Worm (Caenorhabditis elegans): ENCODE results near the gene T28A11.19.

The T28A11.19 gene

ce11 chrV:3315308-3315707 lies 46.0 kb upstream of the T28A11.19 start, which contains the start of gene arrd-19 (continued):
- TF ChIP-seq repo-1 (tag; optimal IDR thresholded peaks at IDR 0.05) = no peak
- no peak for TF ChIP-seq die-1 (tag; optimal IDR thresholded peaks at IDR 0.05)
- no peak for TF ChIP-seq nfya-1 (tag; optimal IDR thresholded peaks at IDR 0.05; ENCODE audit: borderline replicate concordance, insufficient read depth)
- TF ChIP-seq ZK185.1 (tag; optimal IDR thresholded peaks at IDR 0.05; ENCODE audit: poor library complexity, severe bottlenecking) = peak; percentile 51
- TF ChIP-seq F37B4.10 (GFP tag; IDR thresholded peaks at IDR 0.05) = no peak
- TF ChIP-seq aptf-2 (GFP tag; conservative IDR thresholded peaks at IDR 0.05) = no peak
- no peak for TF ChIP-seq tbx-9 (tag; optimal IDR thresholded peaks at IDR 0.05; ENCODE audit: borderline replicate concordance)
- 0 out of 2 replicates have a peak, but pooled peaks have one; percentile 64 for TF ChIP-seq lag-1 (GFP tag; IDR thresholded peaks at IDR 0.05)
- TF ChIP-seq egrh-3 (GFP tag; IDR thresholded peaks at IDR 0.05) = no peak
- TF ChIP-seq ekl-4 (GFP tag; IDR thresholded peaks at IDR 0.05) = peak; percentile 43; the same call in 1 of the 2 replicates
- peak; percentile 65 for TF ChIP-seq attf-5 (GFP tag; optimal IDR thresholded peaks at IDR 0.05)
- no peak for TF ChIP-seq Y95B8A.8 (GFP tag; IDR thresholded peaks at IDR 0.05)
- no peak for TF ChIP-seq let-607 (tag; optimal IDR thresholded peaks at IDR 0.05)
- TF ChIP-seq K12H6.12 (tag; optimal IDR thresholded peaks at IDR 0.05) = peak; percentile 52
- TF ChIP-seq tbp1 (GFP tag; optimal IDR thresholded peaks at IDR 0.05) = peak; percentile 36
- TF ChIP-seq unc-130 (GFP tag; optimal IDR thresholded peaks at IDR 0.05) = no peak
- peak; percentile 32 for TF ChIP-seq lin-54 (GFP tag; optimal IDR thresholded peaks at IDR 0.05)
- peak; percentile 47; the same call in 1 of the 2 replicates for TF ChIP-seq Y53G8AR.9 (GFP tag; conservative IDR thresholded peaks at IDR 0.05)
- TF ChIP-seq nfyb-1 (GFP tag; IDR thresholded peaks at IDR 0.05) = peak; percentile 73; the same call in 1 of the 2 replicates
- no peak for TF ChIP-seq Y53F4B.3 (GFP tag; IDR thresholded peaks at IDR 0.05)
- peak; percentile 73 for TF ChIP-seq nhr-80 (tag; optimal IDR thresholded peaks at IDR 0.05)

- no peak for TF ChIP-seq ceh-27 (GFP tag; optimal IDR thresholded peaks at IDR 0.05)
- TF ChIP-seq nhr-80 (tag; optimal IDR thresholded peaks at IDR 0.05) = peak; percentile 56
- peak; percentile 66 for TF ChIP-seq rcor-1 (GFP tag; IDR thresholded peaks at IDR 0.05)
- TF ChIP-seq rec-8 (tag; optimal IDR thresholded peaks at IDR 0.05) = no peak
- no peak for TF ChIP-seq F10E7.11 (tag; optimal IDR thresholded peaks at IDR 0.05)
- TF ChIP-seq nfyb-1 (GFP tag; IDR thresholded peaks at IDR 0.05) = peak; percentile 72; the same call in 1 of the 2 replicates
- TF ChIP-seq cebp-2 (GFP tag; IDR thresholded peaks at IDR 0.05) = no peak
- TF ChIP-seq dox-1 (GFP tag; IDR thresholded peaks at IDR 0.05) = peak; percentile 86
- TF ChIP-seq attf-5 (GFP tag; optimal IDR thresholded peaks at IDR 0.05) = peak; percentile 11
- no peak for TF ChIP-seq hrde-1 (tag; optimal IDR thresholded peaks at IDR 0.05; ENCODE audit: borderline replicate concordance)
- TF ChIP-seq hmg-1.2 (GFP tag; IDR thresholded peaks at IDR 0.05) = peak; percentile 74; the same call in 1 of the 2 replicates
- TF ChIP-seq Y67H2A.10 (GFP tag; conservative IDR thresholded peaks at IDR 0.05) = no peak
Measured at ce11 chrV:3312067-3312666, 42.9 kb upstream of the T28A11.19 start, which contains the start of gene arrd-18. arrd-18 (minus strand) TSS chrV:3312117.

ce11 chrV:3308169-3308568 lies 38.9 kb upstream of the T28A11.19 start, which contains the start of gene srbc-3:
srbc-3 (plus strand) TSS chrV:3308469.
- TF ChIP-seq cebp-1 (GFP tag; IDR thresholded peaks at IDR 0.05) = no peak
- TF ChIP-seq cebp-1 (tag; optimal IDR thresholded peaks at IDR 0.05) = no peak
- no peak for TF ChIP-seq ccch-3 (GFP tag; optimal IDR thresholded peaks at IDR 0.05)
- TF ChIP-seq F57C9.4 (tag; optimal IDR thresholded peaks at IDR 0.05) = no peak
- TF ChIP-seq unc-62 (GFP tag; optimal IDR thresholded peaks at IDR 0.05) = no peak
- TF ChIP-seq ztf-26 (tag; optimal IDR thresholded peaks at IDR 0.05) = no peak
- no peak for TF ChIP-seq hmg-1.2 (GFP tag; IDR thresholded peaks at IDR 0.05)
- no peak for TF ChIP-seq Y53G8AR.9 (GFP tag; conservative IDR thresholded peaks at IDR 0.05)
- TF ChIP-seq bed-1 (GFP tag; IDR thresholded peaks at IDR 0.05) = no peak
- no peak for TF ChIP-seq dpl-1 (GFP tag; optimal IDR thresholded peaks at IDR 0.05)
- no peak for TF ChIP-seq C17E4.6 (GFP tag; IDR thresholded peaks at IDR 0.05)
- no peak for TF ChIP-seq ztf-3 (GFP tag; optimal IDR thresholded peaks at IDR 0.05)
- TF ChIP-seq zfh-2 (GFP tag; conservative IDR thresholded peaks at IDR 0.05) = no peak
- TF ChIP-seq sptf-2 (GFP tag; optimal IDR thresholded peaks at IDR 0.05) = no peak

Measured in whole organism, young adult.